Worm (Caenorhabditis elegans): ENCODE results near the gene gei-3.

DNA sequence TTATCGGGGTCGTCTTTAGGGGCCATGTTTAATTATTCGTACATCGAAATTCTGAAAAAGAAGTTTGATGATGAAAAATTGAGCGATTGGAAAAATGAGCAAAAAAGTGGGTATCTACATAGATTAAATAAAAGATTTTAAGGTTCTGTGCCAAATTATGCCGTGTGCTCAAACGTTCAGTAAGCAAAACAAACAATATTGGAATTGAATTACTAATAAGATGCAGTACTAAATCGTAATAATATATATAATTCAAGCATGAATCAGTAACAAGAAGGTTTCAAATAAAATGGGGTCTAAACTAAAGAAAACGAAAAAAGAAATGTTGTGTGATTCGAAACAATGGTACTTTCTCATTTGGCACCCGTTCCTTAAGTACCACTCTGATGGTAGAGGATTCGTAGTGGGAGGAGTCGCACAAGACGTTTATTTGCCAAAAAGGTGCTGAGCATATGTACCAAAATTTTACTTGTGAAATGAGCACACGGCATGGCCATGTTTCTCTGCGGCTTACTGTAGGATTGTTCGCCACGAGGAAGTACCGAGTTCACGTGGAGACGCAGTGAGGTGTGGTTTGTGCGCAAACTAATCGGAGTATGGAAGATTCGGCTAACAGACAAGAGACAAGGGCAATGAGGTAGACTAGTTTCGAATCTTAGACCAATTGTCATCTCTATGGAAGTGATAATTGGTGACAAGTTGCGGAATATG, 63.8 kb downstream of the gei-3 start, which contains the start of gene pgp-14:
- TF ChIP-seq mdl-1 (tag; optimal IDR thresholded peaks at IDR 0.05) (no peak), fos-1 (tag; optimal IDR thresholded peaks at IDR 0.05) (no peak), nhr-23 (tag; optimal IDR thresholded peaks at IDR 0.05) (no peak), lin-39 (tag; optimal IDR thresholded peaks at IDR 0.05) (no peak), nhr-25 (tag; optimal IDR thresholded peaks at IDR 0.05) (no peak), blmp-1 (tag; optimal IDR thresholded peaks at IDR 0.05; ENCODE audit: insufficient read depth) (no peak)
